Worm (Caenorhabditis elegans): ENCODE data around the gene Y39A1A.24.
A peak's percentile ranks its signal among the peaks of the same experiment; 100 is the strongest.

The Y39A1A.24 gene

DNA sequence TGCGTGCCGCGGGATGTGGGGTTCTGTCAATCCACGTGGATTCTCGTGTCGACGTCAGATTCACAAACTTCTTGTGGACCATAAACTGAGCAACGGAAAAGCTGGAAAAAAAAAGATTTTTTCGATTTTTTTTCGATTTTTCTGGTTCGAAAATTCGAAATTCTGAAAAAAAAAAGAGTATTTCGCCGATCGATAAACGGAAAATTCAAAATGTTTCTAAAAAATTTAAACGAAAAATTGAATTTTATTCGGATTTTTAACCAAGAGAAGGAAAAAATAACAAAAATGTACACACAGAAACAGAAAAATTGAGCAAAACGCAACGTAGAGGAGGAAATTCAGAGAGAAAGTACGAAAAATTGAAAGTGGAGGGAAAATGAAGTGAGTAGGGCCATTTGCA, 16.0 kb upstream of the Y39A1A.24 start, which contains the start of gene Y39A1A.3:
Y39A1A.3 (minus strand) TSS at position 101 of the 400 bp plus-strand sequence.
- TF ChIP-seq unc-62 (GFP tag; optimal IDR thresholded peaks at IDR 0.05), result no peak

DNA sequence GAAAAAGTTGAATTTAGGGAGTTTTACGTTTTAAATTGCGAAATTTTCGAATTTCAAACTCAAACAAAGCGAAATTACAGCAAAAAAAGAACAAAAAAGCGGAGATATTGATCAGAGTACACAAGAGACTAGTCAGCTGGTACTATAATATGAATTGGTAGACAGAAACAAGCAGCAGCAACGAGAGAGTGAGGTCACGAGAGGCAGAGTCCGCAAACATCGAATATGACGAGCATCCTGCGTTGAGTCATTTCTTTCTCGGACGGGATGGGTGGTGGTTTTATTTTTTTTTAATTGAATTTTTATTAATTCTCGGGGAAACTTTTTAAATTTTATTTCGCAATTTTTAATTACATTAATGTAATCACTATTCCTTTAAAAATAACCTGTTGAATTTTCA, 12.7 kb upstream of the Y39A1A.24 start:
- TF ChIP-seq ceh-82 (tag; optimal IDR thresholded peaks at IDR 0.05) (peak; percentile 19 to 61 (median 38)), lsy-2 (tag; optimal IDR thresholded peaks at IDR 0.05) (peak; percentile 78 to 85), snu-23 (GFP tag; optimal IDR thresholded peaks at IDR 0.05) (peak; percentile 89), lin-15B (tag; optimal IDR thresholded peaks at IDR 0.05) (peak; percentile 18), unc-62 (GFP tag; optimal IDR thresholded peaks at IDR 0.05) (no peak), ceh-63 (GFP tag; optimal IDR thresholded peaks at IDR 0.05) (no peak), elt-2 (tag; optimal IDR thresholded peaks at IDR 0.05) (peak; percentile 31), F16B12.6 (tag; optimal IDR thresholded peaks at IDR 0.05) (peak; percentile 95), egl-27 (tag; optimal IDR thresholded peaks at IDR 0.05) (no peak), nhr-90 (tag; optimal IDR thresholded peaks at IDR 0.05; ENCODE audit: poor library complexity) (peak; percentile 62), efl-3 (GFP tag; optimal IDR thresholded peaks at IDR 0.05) (no peak), aly-2 (tag; optimal IDR thresholded peaks at IDR 0.05) (peak; percentile 13), lin-35 (GFP tag; optimal IDR thresholded peaks at IDR 0.05) (peak; percentile 79 to 84), nhr-47 (tag; optimal IDR thresholded peaks at IDR 0.05) (peak; percentile 77), fkh-4 (tag; optimal IDR thresholded peaks at IDR 0.05; ENCODE audit: borderline replicate concordance) (no peak), fkh-8 (tag; optimal IDR thresholded peaks at IDR 0.05) (peak; percentile 77), hpl-2 (GFP tag; optimal IDR thresholded peaks at IDR 0.05) (no peak), ces-1 (GFP tag; optimal IDR thresholded peaks at IDR 0.05) (no peak), sptf-1 (tag; optimal IDR thresholded peaks at IDR 0.05) (no peak), zag-1 (tag; optimal IDR thresholded peaks at IDR 0.05) (peak; percentile 24), rnt-1 (tag; optimal IDR thresholded peaks at IDR 0.05) (no peak), dpl-1 (GFP tag; optimal IDR thresholded peaks at IDR 0.05) (peak; percentile 52 to 79 (median 74)), C16A3.4 (tag; optimal IDR thresholded peaks at IDR 0.05) (peak; percentile 75), lin-14 (GFP tag; optimal IDR thresholded peaks at IDR 0.05) (no peak), nhr-12 (tag; optimal IDR thresholded peaks at IDR 0.05) (no peak), sup-37 (GFP tag; optimal IDR thresholded peaks at IDR 0.05) (no peak), nhr-19 (GFP tag; conservative IDR thresholded peaks at IDR 0.05) (peak; percentile 74), ztf-4 (tag; optimal IDR thresholded peaks at IDR 0.05) (peak; percentile 15), unc-30 (tag; optimal IDR thresholded peaks at IDR 0.05) (no peak), nhr-77 (tag; optimal IDR thresholded peaks at IDR 0.05) (peak; percentile 35), lin-13 (GFP tag; optimal IDR thresholded peaks at IDR 0.05) (peak; percentile 52), nhr-76 (tag; optimal IDR thresholded peaks at IDR 0.05) (no peak), ceh-88 (GFP tag; IDR thresholded peaks at IDR 0.05) (no peak), ceh-90 (tag; optimal IDR thresholded peaks at IDR 0.05) (no peak), fkh-10 (GFP tag; optimal IDR thresholded peaks at IDR 0.05) (no peak), isw-1 (GFP tag; IDR thresholded peaks at IDR 0.05) (0 out of 2 replicates have a peak, but pooled peaks have one; percentile 36), pag-3 (tag; optimal IDR thresholded peaks at IDR 0.05; ENCODE audit: borderline replicate concordance, insufficient read depth) (no peak), ets-5 (GFP tag; IDR thresholded peaks at IDR 0.05) (no peak), nhr-71 (tag; optimal IDR thresholded peaks at IDR 0.05) (peak; percentile 87), swsn-7 (tag; optimal IDR thresholded peaks at IDR 0.05) (peak; percentile 74), nhr-85 (tag) (peak; percentile 83), ceh-8 (GFP tag; optimal IDR thresholded peaks at IDR 0.05) (peak; percentile 3), alr-1 (tag; optimal IDR thresholded peaks at IDR 0.05; ENCODE audit: borderline replicate concordance) (no peak), hlh-17 (GFP tag; optimal IDR thresholded peaks at IDR 0.05; ENCODE audit: borderline replicate concordance) (no peak), tlp-1 (tag; optimal IDR thresholded peaks at IDR 0.05) (no peak), snpc-4 (tag; optimal IDR thresholded peaks at IDR 0.05) (peak; percentile 32), mdl-1 (tag; optimal IDR thresholded peaks at IDR 0.05) (peak in 1 of 2 experiments; percentile 85), mef-2 (tag; optimal IDR thresholded peaks at IDR 0.05) (no peak), nhr-84 (tag; optimal IDR thresholded peaks at IDR 0.05) (no peak), nhr-28 (tag; optimal IDR thresholded peaks at IDR 0.05) (no peak)
